Worm (Caenorhabditis elegans): ENCODE results near the gene srz-44.

ce11 chrV:15625561-15625960, 13.2 kb downstream of the srz-44 start, which contains the start of gene C55A1.11:
- TF ChIP-seq T22C8.4 (GFP tag; IDR thresholded peaks at IDR 0.05): no peak
- TF ChIP-seq ref-1 (GFP tag; conservative IDR thresholded peaks at IDR 0.05): no peak
- TF ChIP-seq ztf-29 (GFP tag; IDR thresholded peaks at IDR 0.05): no peak
- no peak for TF ChIP-seq tab-1 (GFP tag; IDR thresholded peaks at IDR 0.05)
- TF ChIP-seq ztf-23 (GFP tag; IDR thresholded peaks at IDR 0.05): no peak
- TF ChIP-seq cog-1 (tag; optimal IDR thresholded peaks at IDR 0.05): no peak
